Fruit fly (Drosophila melanogaster) whole organism, wandering third instar larva: Measurements from ENCODE around the gene CG13699.

Experiments
- Abd-B ChIP-seq: fragments of >200 bp; optimal IDR thresholded peaks from 2 replicates; lab custom pipeline; 2017; ENCODE audit warnings: missing biosample characterization, missing genetic modification characterization
- CG32264 ChIP-seq: fragments of 200-800 bp; sonication (Bioruptor generic); optimal IDR thresholded peaks from 2 replicates; lab custom pipeline; 2016; ENCODE audit warnings: missing biosample characterization, missing genetic modification characterization
- CG9705 ChIP-seq: fragments of 200-800 bp; sonication (Bioruptor generic); optimal IDR thresholded peaks from 2 replicates; lab custom pipeline; 2018; ENCODE audit warnings: missing biosample characterization, mild to moderate bottlenecking, missing genetic modification characterization
- CrebA ChIP-seq: fragments of 200-800 bp; sonication (Bioruptor generic); optimal IDR thresholded peaks from 2 replicates; lab custom pipeline; 2016; ENCODE audit warnings: missing biosample characterization, mild to moderate bottlenecking, missing genetic modification characterization, borderline replicate concordance
- Dfd ChIP-seq: fragments of >200 bp; optimal IDR thresholded peaks from 2 replicates; lab custom pipeline; 2017; ENCODE audit warnings: missing biosample characterization, missing genetic modification characterization
- Dif ChIP-seq: fragments of 200-275, 200-300 bp; sonication (Bioruptor generic); optimal IDR thresholded peaks from 2 replicates; lab custom pipeline; 2018; ENCODE audit warnings: missing biosample characterization, missing genetic modification characterization; ENCODE audit not compliant: partially characterized antibody
- GATAd ChIP-seq: sonication (Bioruptor generic); optimal IDR thresholded peaks from 2 replicates; lab custom pipeline; 2016; ENCODE audit warnings: missing biosample characterization, missing genetic modification characterization
- HLH106 ChIP-seq: fragments of 200-800 bp; optimal IDR thresholded peaks from 3 replicates; lab custom pipeline; 2019; ENCODE audit warnings: missing biosample characterization, mild to moderate bottlenecking, missing genetic modification characterization, moderate library complexity
- Hnf4 ChIP-seq: fragments of 200-800 bp; sonication (Bioruptor generic); optimal IDR thresholded peaks from 2 replicates; lab custom pipeline; 2016; ENCODE audit warnings: missing biosample characterization, mild to moderate bottlenecking, missing genetic modification characterization
- Hr78 ChIP-seq: fragments of >200 bp; optimal IDR thresholded peaks from 2 replicates; lab custom pipeline; 2017; ENCODE audit warnings: missing biosample characterization, missing genetic modification characterization
- Hr83 ChIP-seq: fragments of 200-300 bp; sonication (Bioruptor generic); optimal IDR thresholded peaks from 2 replicates; lab custom pipeline; 2016; ENCODE audit warnings: missing biosample characterization, mild to moderate bottlenecking, missing genetic modification characterization, moderate library complexity; ENCODE audit not compliant: poor library complexity, severe bottlenecking
- Jra ChIP-seq: sonication (Bioruptor generic); optimal IDR thresholded peaks from 2 replicates; lab custom pipeline; 2016; ENCODE audit warnings: missing biosample characterization, missing genetic modification characterization
- Mio ChIP-seq: sonication (Bioruptor generic); optimal IDR thresholded peaks from 2 replicates; lab custom pipeline; 2016; ENCODE audit warnings: missing biosample characterization, missing genetic modification characterization
- Myc ChIP-seq: fragments of >200 bp; optimal IDR thresholded peaks from 2 replicates; lab custom pipeline; 2017
- N ChIP-seq: fragments of >200 bp; optimal IDR thresholded peaks from 2 replicates; lab custom pipeline; 2018; ENCODE audit warnings: missing biosample characterization, missing external identifiers, missing genetic modification characterization
- OdsH ChIP-seq: fragments of 200-800 bp; sonication (Bioruptor generic); optimal IDR thresholded peaks from 2 replicates; lab custom pipeline; 2016; ENCODE audit warnings: missing biosample characterization, mild to moderate bottlenecking, missing genetic modification characterization
- Rel ChIP-seq, 2 experiments: fragments of 200-800 bp; sonication (Bioruptor generic) in 1 of 2; optimal IDR thresholded peaks; 2 replicates in 1 of 2; 3 replicates in 1 of 2; lab custom pipeline; 2016 to 2019; ENCODE audit warnings: mild to moderate bottlenecking in 2 of 2, missing biosample characterization in 2 of 2, missing genetic modification characterization in 2 of 2, moderate library complexity in 1 of 2
- Sp1 ChIP-seq: fragments of 200-800 bp; sonication (Bioruptor generic); optimal IDR thresholded peaks from 3 replicates; lab custom pipeline; 2019; ENCODE audit warnings: missing biosample characterization, mild to moderate bottlenecking, missing genetic modification characterization, moderate library complexity
- Vsx2 ChIP-seq: fragments of 200-300, 225-300 bp; sonication (Bioruptor generic); optimal IDR thresholded peaks from 2 replicates; lab custom pipeline; 2018; ENCODE audit warnings: missing biosample characterization, missing genetic modification characterization; ENCODE audit not compliant: partially characterized antibody
- br ChIP-seq: fragments of 200-800 bp; sonication (Bioruptor generic); optimal IDR thresholded peaks from 2 replicates; lab custom pipeline; 2016; ENCODE audit warnings: missing biosample characterization, missing genetic modification characterization
- brk ChIP-seq: fragments of 200-800 bp; sonication (Bioruptor generic); optimal IDR thresholded peaks from 2 replicates; lab custom pipeline; 2016; ENCODE audit warnings: missing biosample characterization, mild to moderate bottlenecking, missing genetic modification characterization
- dl ChIP-seq, 2 experiments: fragments of 175-275, 200-275 bp in 1 of 2; fragments of 200-275 bp in 1 of 2; sonication (Bioruptor generic); optimal IDR thresholded peaks; lab custom pipeline; 2018; ENCODE audit warnings: mild to moderate bottlenecking in 2 of 2, missing biosample characterization in 2 of 2, missing genetic modification characterization in 2 of 2, moderate library complexity in 2 of 2; ENCODE audit not compliant: partially characterized antibody in 2 of 2, insufficient read depth in 1 of 2
- dmrt93B ChIP-seq: fragments of 200-800 bp; sonication (Bioruptor generic); optimal IDR thresholded peaks from 2 replicates; lab custom pipeline; 2018; ENCODE audit warnings: missing biosample characterization, mild to moderate bottlenecking, missing genetic modification characterization
- dsf ChIP-seq: sonication (Bioruptor generic); optimal IDR thresholded peaks from 2 replicates; lab custom pipeline; 2016; ENCODE audit warnings: missing biosample characterization, missing genetic modification characterization, borderline replicate concordance
- ey ChIP-seq: fragments of 200-800 bp; sonication (Bioruptor generic); optimal IDR thresholded peaks from 2 replicates; lab custom pipeline; 2016; ENCODE audit warnings: missing biosample characterization, missing genetic modification characterization
- foxo ChIP-seq, 2 experiments: fragments of 200-800 bp; sonication (Bioruptor generic); optimal IDR thresholded peaks; 2 replicates in 1 of 2; 3 replicates in 1 of 2; lab custom pipeline; 2016 to 2017; ENCODE audit warnings: missing biosample characterization in 2 of 2, missing genetic modification characterization in 2 of 2
- fru ChIP-seq: fragments of 200-800 bp; sonication (Bioruptor generic); optimal IDR thresholded peaks from 3 replicates; lab custom pipeline; 2016; ENCODE audit warnings: missing biosample characterization, mild to moderate bottlenecking, missing genetic modification characterization
- h ChIP-seq: fragments of 200-800 bp; sonication (Bioruptor generic); optimal IDR thresholded peaks from 3 replicates; lab custom pipeline; 2016; ENCODE audit warnings: missing biosample characterization, mild to moderate bottlenecking, missing genetic modification characterization
- jim ChIP-seq: fragments of 175-275, 200-325 bp; sonication (Bioruptor generic); optimal IDR thresholded peaks from 2 replicates; lab custom pipeline; 2016; ENCODE audit warnings: missing biosample characterization, mild to moderate bottlenecking, missing genetic modification characterization
- lola ChIP-seq: fragments of >200 bp; optimal IDR thresholded peaks from 2 replicates; lab custom pipeline; 2017; ENCODE audit warnings: missing biosample characterization, missing genetic modification characterization
- pan ChIP-seq: fragments of >200 bp; optimal IDR thresholded peaks from 2 replicates; lab custom pipeline; 2017
- psq ChIP-seq: fragments of 200-800 bp; sonication (Bioruptor generic); optimal IDR thresholded peaks from 3 replicates; lab custom pipeline; 2017; ENCODE audit warnings: missing biosample characterization, mild to moderate bottlenecking, missing genetic modification characterization, moderate library complexity
- rgr ChIP-seq: fragments of 200-800 bp; sonication (Bioruptor generic); optimal IDR thresholded peaks from 3 replicates; lab custom pipeline; 2016; ENCODE audit warnings: missing biosample characterization, mild to moderate bottlenecking, missing genetic modification characterization
- sage ChIP-seq: fragments of 200-800 bp; sonication (Bioruptor generic); optimal IDR thresholded peaks from 2 replicates; lab custom pipeline; 2016; ENCODE audit warnings: missing biosample characterization, mild to moderate bottlenecking, missing genetic modification characterization
- sv ChIP-seq: fragments of 200-800 bp; sonication (Bioruptor generic); optimal IDR thresholded peaks from 3 replicates; lab custom pipeline; 2016; ENCODE audit warnings: missing biosample characterization, missing genetic modification characterization
- tai ChIP-seq: sonication (Bioruptor generic); optimal IDR thresholded peaks from 2 replicates; lab custom pipeline; 2016; ENCODE audit warnings: missing biosample characterization, missing genetic modification characterization
- usp ChIP-seq: fragments of >200 bp; optimal IDR thresholded peaks from 2 replicates; lab custom pipeline; 2017; ENCODE audit warnings: missing biosample characterization, missing genetic modification characterization
- woc ChIP-seq: sonication (Bioruptor generic); optimal IDR thresholded peaks from 2 replicates; lab custom pipeline; 2016; ENCODE audit warnings: missing biosample characterization, mild to moderate bottlenecking, missing genetic modification characterization

CG13699 gene

DNA sequence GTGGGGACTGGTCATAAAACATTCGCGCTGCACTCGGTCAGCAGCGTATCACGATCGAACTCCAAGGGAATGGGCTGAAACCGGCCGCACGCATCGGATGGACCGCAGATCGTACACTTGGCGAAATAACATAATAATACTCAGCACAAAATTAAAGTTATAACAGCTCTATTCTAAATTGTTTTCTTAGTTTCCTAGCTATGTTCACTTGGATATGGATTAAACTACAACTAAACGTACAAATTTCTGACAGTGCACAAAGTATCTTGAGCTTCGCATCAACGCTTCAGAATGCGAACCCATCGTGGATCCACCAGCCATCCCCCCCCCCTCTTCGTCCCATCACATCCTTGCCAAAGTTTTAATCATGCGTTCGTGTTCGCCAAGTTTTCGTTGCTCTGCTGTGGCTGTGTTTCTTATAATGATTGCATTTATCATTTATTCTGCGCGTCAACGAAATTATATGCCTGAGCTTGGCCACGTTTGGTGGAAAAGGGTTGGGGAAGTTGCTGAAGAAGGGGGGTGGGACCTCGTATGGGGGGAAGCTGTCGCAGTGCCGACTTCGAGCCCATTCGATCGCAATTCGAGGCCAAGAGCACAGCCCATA is 32.8 kb upstream of the CG13699 start:
- TF ChIP-seq Jra (GFP tag; lab: Kevin White, UChicago) (peak; percentile 93), Vsx2 (GFP tag; lab: Kevin White, UChicago) (no peak), OdsH (GFP tag; lab: Kevin White, UChicago) (peak; percentile 98), tai (GFP tag; lab: Kevin White, UChicago) (peak; percentile 96), sv (no peak), Mio (GFP tag; lab: Kevin White, UChicago) (peak; percentile 71), Abd-B (GFP tag; lab: Kevin White, UChicago) (no peak), CG32264 (GFP tag; lab: Kevin White, UChicago) (peak; percentile 75), CG9705 (GFP tag; lab: Kevin White, UChicago) (peak; percentile 77), brk (GFP tag; lab: Kevin White, UChicago) (peak; percentile 94), Sp1 (GFP tag; lab: Kevin White, UChicago) (peak; percentile 96), Rel (GFP tag; optimal IDR thresholded peaks at IDR 0.05; lab: Kevin White, UChicago) (peak; percentile 84), Rel (tag; optimal IDR thresholded peaks at IDR 0.05; lab: Kevin White, UChicago) (peak; percentile 80), br (GFP tag; lab: Kevin White, UChicago) (peak; percentile 96), Hnf4 (GFP tag; lab: Kevin White, UChicago) (peak; percentile 97), foxo (GFP tag; optimal IDR thresholded peaks at IDR 0.05; lab: Kevin White, UChicago) (peak; percentile 69 to 97), dmrt93B (peak; percentile 80), jim (GFP tag; lab: Kevin White, UChicago) (no peak), h (GFP tag; lab: Kevin White, UChicago) (peak; percentile 99), lola (GFP tag; lab: Kevin White, UChicago) (no peak), woc (GFP tag; lab: Kevin White, UChicago) (peak; percentile 92), CrebA (GFP tag; lab: Kevin White, UChicago) (peak; percentile 80), HLH106 (peak; percentile 97), pan (no peak), Hr83 (GFP tag; lab: Kevin White, UChicago) (no peak), psq (peak; percentile 97), sage (GFP tag; lab: Kevin White, UChicago) (peak; percentile 92), dsf (GFP tag; lab: Kevin White, UChicago) (peak; percentile 84), Myc (lab: Kevin White, UChicago) (no peak), ey (peak; percentile 98), GATAd (GFP tag; lab: Kevin White, UChicago) (no peak), Dfd (peak; percentile 2), N (GFP tag; lab: Kevin White, UChicago) (no peak), dl (GFP tag; optimal IDR thresholded peaks at IDR 0.05; lab: Kevin White, UChicago; ENCODE audit: insufficient read depth in 1 of 2, partially characterized antibody in 2 of 2) (no peak), Hr78 (GFP tag; lab: Kevin White, UChicago) (no peak), usp (GFP tag; lab: Kevin White, UChicago) (no peak), rgr (GFP tag; lab: Kevin White, UChicago) (peak; percentile 97), Dif (GFP tag; lab: Kevin White, UChicago) (no peak), fru (peak; percentile 98)

DNA sequence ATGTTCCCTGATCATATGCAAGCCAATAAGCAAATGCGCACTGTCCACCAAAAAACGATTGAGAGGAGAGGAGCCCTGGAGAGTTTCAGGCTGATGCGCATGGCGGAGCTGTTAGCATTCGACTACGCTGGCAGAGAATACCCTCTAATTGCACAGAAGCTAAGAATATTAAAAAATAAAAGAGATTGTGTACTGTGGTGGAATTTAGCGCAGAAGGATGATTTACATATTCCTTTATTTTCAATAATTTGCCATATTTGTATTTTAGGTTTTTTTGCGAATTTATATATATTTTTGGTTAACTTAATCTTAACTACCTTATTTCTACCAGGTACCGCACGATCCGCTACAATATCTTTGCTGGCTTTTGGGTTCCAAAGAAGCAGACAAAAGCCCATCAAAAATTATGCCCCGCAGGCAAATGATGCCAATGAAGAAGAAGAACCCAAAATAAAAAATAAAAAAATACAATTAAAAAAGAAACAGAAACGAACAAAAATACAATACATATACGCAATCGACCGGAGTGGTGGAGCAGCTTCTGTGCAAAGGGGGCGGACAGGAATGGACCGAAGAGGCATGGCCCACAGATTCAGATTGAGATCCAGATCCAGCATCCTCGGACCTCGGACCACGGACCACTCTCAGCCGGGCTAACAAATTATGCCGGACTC is 32.1 kb upstream of the CG13699 start:
- TF ChIP-seq dsf (GFP tag; lab: Kevin White, UChicago) = peak; percentile 75
- TF ChIP-seq N (GFP tag; lab: Kevin White, UChicago) = no peak
- TF ChIP-seq usp (GFP tag; lab: Kevin White, UChicago) = no peak
- peak; percentile 94 for TF ChIP-seq ey
- peak in 1 of 2 experiments; percentile 92 for TF ChIP-seq foxo (GFP tag; optimal IDR thresholded peaks at IDR 0.05; lab: Kevin White, UChicago)
- peak; percentile 17 for TF ChIP-seq Myc (lab: Kevin White, UChicago)
- TF ChIP-seq Vsx2 (GFP tag; lab: Kevin White, UChicago) = peak; percentile 52
- no peak for TF ChIP-seq Abd-B (GFP tag; lab: Kevin White, UChicago)
- no peak for TF ChIP-seq Hr78 (GFP tag; lab: Kevin White, UChicago)
- peak; percentile 74 for TF ChIP-seq Hnf4 (GFP tag; lab: Kevin White, UChicago)
- TF ChIP-seq Rel (GFP tag; optimal IDR thresholded peaks at IDR 0.05; lab: Kevin White, UChicago) = peak; percentile 50
- peak; percentile 48 for TF ChIP-seq Rel (tag; optimal IDR thresholded peaks at IDR 0.05; lab: Kevin White, UChicago)
- no peak for TF ChIP-seq dl (GFP tag; optimal IDR thresholded peaks at IDR 0.05; lab: Kevin White, UChicago; ENCODE audit: insufficient read depth in 1 of 2, partially characterized antibody in 2 of 2)
- TF ChIP-seq Hr83 (GFP tag; lab: Kevin White, UChicago) = no peak
- TF ChIP-seq Sp1 (GFP tag; lab: Kevin White, UChicago) = peak; percentile 90
- no peak for TF ChIP-seq sv
- peak; percentile 88 for TF ChIP-seq br (GFP tag; lab: Kevin White, UChicago)
- TF ChIP-seq brk (GFP tag; lab: Kevin White, UChicago) = peak; percentile 56
- peak; percentile 13 for TF ChIP-seq pan
- TF ChIP-seq CG32264 (GFP tag; lab: Kevin White, UChicago) = peak; percentile 69
- TF ChIP-seq lola (GFP tag; lab: Kevin White, UChicago) = no peak
- TF ChIP-seq woc (GFP tag; lab: Kevin White, UChicago) = peak; percentile 82
- no peak for TF ChIP-seq Mio (GFP tag; lab: Kevin White, UChicago)
- TF ChIP-seq sage (GFP tag; lab: Kevin White, UChicago) = peak; percentile 82
- TF ChIP-seq Dif (GFP tag; lab: Kevin White, UChicago) = peak; percentile 57
- peak; percentile 15 for TF ChIP-seq jim (GFP tag; lab: Kevin White, UChicago)
- peak; percentile 94 for TF ChIP-seq rgr (GFP tag; lab: Kevin White, UChicago)
- no peak for TF ChIP-seq CrebA (GFP tag; lab: Kevin White, UChicago)
- TF ChIP-seq CG9705 (GFP tag; lab: Kevin White, UChicago) = peak; percentile 80
- peak; percentile 95 for TF ChIP-seq h (GFP tag; lab: Kevin White, UChicago)
- TF ChIP-seq GATAd (GFP tag; lab: Kevin White, UChicago) = peak; percentile 48
- peak; percentile 91 for TF ChIP-seq dmrt93B
- TF ChIP-seq fru = peak; percentile 93
- TF ChIP-seq tai (GFP tag; lab: Kevin White, UChicago) = peak; percentile 67
- peak; percentile 93 for TF ChIP-seq HLH106
- TF ChIP-seq OdsH (GFP tag; lab: Kevin White, UChicago) = peak; percentile 94
- peak; percentile 83 for TF ChIP-seq psq
